ENCODE assay signal across 5 worm cellular contexts in genomic region chrII:11181250-11181704, ce11.
TF ChIP-seq lines count a peak whose summit lies in the region.

bigr-1 (plus strand) TSS chrII:11181654.

TF ChIP-seq in whole organism, L1 larva, 84 proteins besides CTCF, POLR2A, EP300 and RAD21:
- peak; percentile 44 for TF ChIP-seq fkh-8 (tag; optimal IDR thresholded peaks at IDR 0.05; lab: Kevin White, UChicago)
- peak; percentile 51 for TF ChIP-seq nhr-20 (tag; optimal IDR thresholded peaks at IDR 0.05; lab: Kevin White, UChicago)
- peak; percentile 25 for TF ChIP-seq snu-23 (GFP tag; optimal IDR thresholded peaks at IDR 0.05; lab: Kevin White, UChicago)
- TF ChIP-seq ceh-82 (tag; optimal IDR thresholded peaks at IDR 0.05; lab: Kevin White, UChicago) = peak in 1 of 3 experiments; percentile 3
- no peak for TF ChIP-seq blmp-1 (tag; optimal IDR thresholded peaks at IDR 0.05; lab: Kevin White, UChicago)
- TF ChIP-seq nhr-19 (GFP tag; conservative IDR thresholded peaks at IDR 0.05; lab: Robert Waterston, UW) = 0 out of 2 replicates have a peak, but pooled peaks have one; percentile 4
- TF ChIP-seq lin-35 (GFP tag; optimal IDR thresholded peaks at IDR 0.05; lab: Kevin White, UChicago) = peak in 1 of 2 experiments; percentile 27
- TF ChIP-seq unc-98 (GFP tag; IDR thresholded peaks at IDR 0.05; lab: Robert Waterston, UW) = no peak
- peak; percentile 37 for TF ChIP-seq nhr-71 (tag; optimal IDR thresholded peaks at IDR 0.05; lab: Kevin White, UChicago)
- TF ChIP-seq nhr-85 (tag; lab: Kevin White, UChicago) = peak; percentile 63
- no peak for TF ChIP-seq unc-62 (GFP tag; optimal IDR thresholded peaks at IDR 0.05; lab: Kevin White, UChicago)
- peak; percentile 45 for TF ChIP-seq lin-14 (GFP tag; optimal IDR thresholded peaks at IDR 0.05; lab: Kevin White, UChicago)
- TF ChIP-seq hlh-4 (tag; optimal IDR thresholded peaks at IDR 0.05; lab: Kevin White, UChicago) = no peak
- no peak for TF ChIP-seq dsc-1 (tag; optimal IDR thresholded peaks at IDR 0.05; lab: Kevin White, UChicago)
- TF ChIP-seq tbx-2 (tag; optimal IDR thresholded peaks at IDR 0.05; lab: Kevin White, UChicago) = peak; percentile 2
- TF ChIP-seq elt-3 (tag; optimal IDR thresholded peaks at IDR 0.05; lab: Kevin White, UChicago) = no peak
- peak; percentile 9 for TF ChIP-seq elt-2 (tag; optimal IDR thresholded peaks at IDR 0.05; lab: Kevin White, UChicago)

TF ChIP-seq in whole organism, L2 larva, 48 proteins besides CTCF, POLR2A, EP300 and RAD21 (continues in another document):
- TF ChIP-seq nhr-21 (tag; optimal IDR thresholded peaks at IDR 0.05; lab: Kevin White, UChicago) = peak; percentile 26
- no peak for TF ChIP-seq nhr-237 (tag; optimal IDR thresholded peaks at IDR 0.05; lab: Kevin White, UChicago)
- no peak for TF ChIP-seq alr-1 (tag; optimal IDR thresholded peaks at IDR 0.05; lab: Kevin White, UChicago)
- TF ChIP-seq mbf-1 (tag; optimal IDR thresholded peaks at IDR 0.05; lab: Kevin White, UChicago) = no peak
- TF ChIP-seq nhr-129 (tag; optimal IDR thresholded peaks at IDR 0.05; lab: Kevin White, UChicago) = peak; percentile 4
- TF ChIP-seq zag-1 (tag; optimal IDR thresholded peaks at IDR 0.05; lab: Kevin White, UChicago) = no peak
- no peak for TF ChIP-seq blmp-1 (tag; optimal IDR thresholded peaks at IDR 0.05; lab: Kevin White, UChicago; ENCODE audit: insufficient read depth)
- TF ChIP-seq fos-1 (tag; optimal IDR thresholded peaks at IDR 0.05; lab: Kevin White, UChicago) = peak; percentile 44
- no peak for TF ChIP-seq nhr-25 (tag; optimal IDR thresholded peaks at IDR 0.05; lab: Kevin White, UChicago)
- no peak for TF ChIP-seq unc-55 (GFP tag; optimal IDR thresholded peaks at IDR 0.05; lab: Kevin White, UChicago)
- no peak for TF ChIP-seq nhr-77 (tag; optimal IDR thresholded peaks at IDR 0.05; lab: Kevin White, UChicago)
- TF ChIP-seq ztf-4 (tag; optimal IDR thresholded peaks at IDR 0.05; lab: Kevin White, UChicago) = no peak
- peak; percentile 57 for TF ChIP-seq crh-2 (tag; optimal IDR thresholded peaks at IDR 0.05; lab: Kevin White, UChicago)
- TF ChIP-seq nhr-10 (tag; optimal IDR thresholded peaks at IDR 0.05; lab: Kevin White, UChicago) = no peak
- no peak for TF ChIP-seq peb-1 (tag; optimal IDR thresholded peaks at IDR 0.05; lab: Kevin White, UChicago)
- TF ChIP-seq F13H6.1 (tag; optimal IDR thresholded peaks at IDR 0.05; lab: Kevin White, UChicago) = peak; percentile 3
- TF ChIP-seq R02D3.7 (tag; optimal IDR thresholded peaks at IDR 0.05; lab: Kevin White, UChicago) = no peak
- TF ChIP-seq lin-11 (tag; optimal IDR thresholded peaks at IDR 0.05; lab: Kevin White, UChicago) = no peak
- TF ChIP-seq nhr-6 (tag; optimal IDR thresholded peaks at IDR 0.05; lab: Kevin White, UChicago) = no peak
- peak; percentile 27 for TF ChIP-seq gmeb-1 (tag; optimal IDR thresholded peaks at IDR 0.05; lab: Kevin White, UChicago)

TF ChIP-seq in whole organism, L3 larva, 47 proteins besides CTCF, POLR2A, EP300 and RAD21:
- TF ChIP-seq lin-15B (tag; optimal IDR thresholded peaks at IDR 0.05; lab: Kevin White, UChicago) = no peak
- TF ChIP-seq fkh-2 (tag; optimal IDR thresholded peaks at IDR 0.05; lab: Kevin White, UChicago) = no peak
- no peak for TF ChIP-seq elt-3 (tag; optimal IDR thresholded peaks at IDR 0.05; lab: Kevin White, UChicago)
- TF ChIP-seq snpc-4 (tag; optimal IDR thresholded peaks at IDR 0.05; lab: Kevin White, UChicago) = no peak
- TF ChIP-seq mml-1 (tag; optimal IDR thresholded peaks at IDR 0.05; lab: Kevin White, UChicago) = no peak
- TF ChIP-seq ztf-11 (tag; optimal IDR thresholded peaks at IDR 0.05; lab: Kevin White, UChicago) = no peak
- no peak for TF ChIP-seq nhr-23 (tag; optimal IDR thresholded peaks at IDR 0.05; lab: Kevin White, UChicago)
- TF ChIP-seq elt-2 (tag; optimal IDR thresholded peaks at IDR 0.05; lab: Kevin White, UChicago) = peak; percentile 61
- TF ChIP-seq eor-1 (tag; optimal IDR thresholded peaks at IDR 0.05; lab: Kevin White, UChicago) = no peak
- TF ChIP-seq nhr-76 (tag; optimal IDR thresholded peaks at IDR 0.05; lab: Kevin White, UChicago) = no peak
- TF ChIP-seq nfya-1 (tag; optimal IDR thresholded peaks at IDR 0.05; lab: Kevin White, UChicago; ENCODE audit: insufficient read depth) = peak; percentile 30
- no peak for TF ChIP-seq ceh-82 (tag; optimal IDR thresholded peaks at IDR 0.05; lab: Kevin White, UChicago)
- TF ChIP-seq egl-5 (tag; optimal IDR thresholded peaks at IDR 0.05; lab: Kevin White, UChicago) = no peak
- no peak for TF ChIP-seq elt-1 (tag; optimal IDR thresholded peaks at IDR 0.05; lab: Kevin White, UChicago)
- TF ChIP-seq nhr-43 (tag; optimal IDR thresholded peaks at IDR 0.05; lab: Kevin White, UChicago; ENCODE audit: poor library complexity, severe bottlenecking) = peak; percentile 46
- no peak for TF ChIP-seq nhr-77 (tag; optimal IDR thresholded peaks at IDR 0.05; lab: Kevin White, UChicago)
- peak; percentile 73 for TF ChIP-seq pqm-1 (tag; optimal IDR thresholded peaks at IDR 0.05; lab: Kevin White, UChicago)
- TF ChIP-seq lin-39 (tag; optimal IDR thresholded peaks at IDR 0.05; lab: Kevin White, UChicago) = no peak
- TF ChIP-seq ama-1 (optimal IDR thresholded peaks at IDR 0.05; lab: Kevin White, UChicago) = no peak
- no peak for TF ChIP-seq unc-39 (tag; optimal IDR thresholded peaks at IDR 0.05; lab: Kevin White, UChicago)

TF ChIP-seq in whole organism, L4 larva, 104 proteins besides CTCF, POLR2A, EP300 and RAD21:
- TF ChIP-seq dve-1 (tag; optimal IDR thresholded peaks at IDR 0.05; lab: Kevin White, UChicago; ENCODE audit: insufficient read depth) (peak; percentile 24), aha-1 (tag; lab: Kevin White, UChicago) (peak; percentile 78), mes-2 (tag; optimal IDR thresholded peaks at IDR 0.05; lab: Kevin White, UChicago; ENCODE audit: poor library complexity, severe bottlenecking) (peak; percentile 28), nhr-28 (tag; optimal IDR thresholded peaks at IDR 0.05; lab: Kevin White, UChicago) (peak; percentile 98), ceh-44 (GFP tag; IDR thresholded peaks at IDR 0.05; lab: Robert Waterston, UW) (no peak), lsy-2 (tag; optimal IDR thresholded peaks at IDR 0.05; lab: Kevin White, UChicago) (peak in 1 of 2 experiments; percentile 2), T20F7.1 (GFP tag; optimal IDR thresholded peaks at IDR 0.05; lab: Kevin White, UChicago) (no peak), dmd-6 (GFP tag; IDR thresholded peaks at IDR 0.05; lab: Robert Waterston, UW) (peak; percentile 68), pqm-1 (tag; optimal IDR thresholded peaks at IDR 0.05; lab: Kevin White, UChicago) (peak; percentile 21), nhr-41 (GFP tag; IDR thresholded peaks at IDR 0.05; lab: Robert Waterston, UW) (no peak), mep-1 (tag; optimal IDR thresholded peaks at IDR 0.05; lab: Kevin White, UChicago) (peak; percentile 20), hlh-30 (tag; optimal IDR thresholded peaks at IDR 0.05; lab: Kevin White, UChicago; ENCODE audit: insufficient read depth) (peak; percentile 3), daf-16 (GFP tag; optimal IDR thresholded peaks at IDR 0.05; lab: Kevin White, UChicago) (no peak), daf-16 (tag; optimal IDR thresholded peaks at IDR 0.05; lab: Kevin White, UChicago) (peak; percentile 18), egl-43 (GFP tag; IDR thresholded peaks at IDR 0.05; lab: Robert Waterston, UW) (no peak), hlh-11 (tag; optimal IDR thresholded peaks at IDR 0.05; lab: Kevin White, UChicago) (peak; percentile 47), mxl-3 (GFP tag; optimal IDR thresholded peaks at IDR 0.05; lab: Kevin White, UChicago) (peak; percentile 68), mdl-1 (tag; optimal IDR thresholded peaks at IDR 0.05; lab: Kevin White, UChicago) (peak in 1 of 2 experiments; percentile 54)
TF ChIP-seq in whole organism, L4 larva: peak in this region for 13.

TF ChIP-seq in whole organism, young adult, 124 proteins besides CTCF, POLR2A, EP300 and RAD21:
- TF ChIP-seq dox-1 (GFP tag; IDR thresholded peaks at IDR 0.05; lab: Robert Waterston, UW) (no peak), madf-3 (GFP tag; IDR thresholded peaks at IDR 0.05; lab: Robert Waterston, UW) (no peak), ceh-58 (GFP tag; IDR thresholded peaks at IDR 0.05; lab: Robert Waterston, UW) (no peak), B0261.1 (tag; optimal IDR thresholded peaks at IDR 0.05; lab: Kevin White, UChicago) (no peak), ztf-26 (tag; optimal IDR thresholded peaks at IDR 0.05; lab: Kevin White, UChicago) (no peak), nhr-80 (tag; optimal IDR thresholded peaks at IDR 0.05; lab: Kevin White, UChicago) (peak; percentile 61), Y79H2A.3 (GFP tag; conservative IDR thresholded peaks at IDR 0.05; lab: Robert Waterston, UW) (no peak), xnd-1 (tag; optimal IDR thresholded peaks at IDR 0.05; lab: Kevin White, UChicago) (no peak), F52B5.7 (tag; optimal IDR thresholded peaks at IDR 0.05; lab: Kevin White, UChicago) (no peak), cebp-2 (GFP tag; IDR thresholded peaks at IDR 0.05; lab: Robert Waterston, UW) (no peak), cebp-1 (GFP tag; IDR thresholded peaks at IDR 0.05; lab: Robert Waterston, UW) (no peak), cebp-1 (tag; optimal IDR thresholded peaks at IDR 0.05; lab: Kevin White, UChicago) (peak; percentile 24), ceh-100 (GFP tag; IDR thresholded peaks at IDR 0.05; lab: Robert Waterston, UW) (no peak)
TF ChIP-seq in whole organism, young adult: peak in this region for 2.
